Worm (Caenorhabditis elegans) whole organism, mixed stage, embryonic: ENCODE data around the gene msp-50.
A peak's percentile ranks its signal among the peaks of the same experiment; 100 is the strongest.

Source experiments
- bed-3 ChIP-seq: fragments of 200-800 bp; sonication (Bioruptor generic); optimal IDR thresholded peaks from 3 replicates; lab custom pipeline; 2018; ENCODE audit warnings: mild to moderate bottlenecking, missing genetic modification characterization, moderate library complexity, missing compliant biosample characterization
- blmp-1 ChIP-seq: fragments of 150-350 bp; optimal IDR thresholded peaks from 2 replicates; lab custom pipeline; 2014; ENCODE audit warnings: missing biosample characterization, missing genetic modification characterization
- ceh-39 ChIP-seq: fragments of 150-350 bp; optimal IDR thresholded peaks from 2 replicates; lab custom pipeline; 2014; ENCODE audit warnings: missing biosample characterization, missing genetic modification characterization
- ceh-43 ChIP-seq: fragments of 200-800 bp; sonication (Bioruptor generic); optimal IDR thresholded peaks from 2 replicates; lab custom pipeline; 2018; ENCODE audit warnings: mild to moderate bottlenecking, missing genetic modification characterization, moderate library complexity, missing compliant biosample characterization
- ceh-83 ChIP-seq: fragments of 200-800 bp; sonication (Bioruptor generic); optimal IDR thresholded peaks from 2 replicates; lab custom pipeline; 2018; ENCODE audit warnings: mild to moderate bottlenecking, missing genetic modification characterization, missing compliant biosample characterization
- ces-1 ChIP-seq: fragments of 150-350 bp; optimal IDR thresholded peaks from 2 replicates; lab custom pipeline; 2014; ENCODE audit warnings: missing biosample characterization, missing genetic modification reagents, missing genetic modification characterization
- cnd-1 ChIP-seq: fragments of 200-800 bp; sonication (Bioruptor generic); optimal IDR thresholded peaks from 2 replicates; lab custom pipeline; 2018; ENCODE audit warnings: mild to moderate bottlenecking, missing genetic modification characterization, missing compliant biosample characterization
- drap-1 ChIP-seq: fragments of 200-800 bp; sonication (Bioruptor generic); optimal IDR thresholded peaks from 3 replicates; lab custom pipeline; 2018; ENCODE audit warnings: mild to moderate bottlenecking, missing genetic modification characterization, missing compliant biosample characterization
- elt-1 ChIP-seq: sonication (generic microtip); optimal IDR thresholded peaks from 2 replicates; lab custom pipeline; 2017; ENCODE audit warnings: missing genetic modification characterization, mild to moderate bottlenecking, missing compliant biosample characterization, antibody characterized with exemption, moderate library complexity, borderline replicate concordance; ENCODE audit not compliant: insufficient read depth
- elt-3 ChIP-seq: fragments of 150-350 bp; optimal IDR thresholded peaks from 2 replicates; lab custom pipeline; 2014; ENCODE audit warnings: missing biosample characterization, missing genetic modification characterization
- flh-1 ChIP-seq: fragments of 200-800 bp; sonication (Bioruptor generic); optimal IDR thresholded peaks from 2 replicates; lab custom pipeline; 2018; ENCODE audit warnings: mild to moderate bottlenecking, missing genetic modification characterization, moderate library complexity, missing compliant biosample characterization
- ham-2 ChIP-seq: fragments of 200-800 bp; sonication (Bioruptor generic); optimal IDR thresholded peaks from 2 replicates; lab custom pipeline; 2018; ENCODE audit warnings: mild to moderate bottlenecking, missing genetic modification characterization, missing compliant biosample characterization
- hlh-1 ChIP-seq: fragments of 150-350 bp; optimal IDR thresholded peaks from 2 replicates; lab custom pipeline; 2014; ENCODE audit warnings: missing biosample characterization, missing genetic modification reagents, missing genetic modification characterization
- lin-13 ChIP-seq: fragments of 150-350 bp; optimal IDR thresholded peaks from 2 replicates; lab custom pipeline; 2014; ENCODE audit warnings: missing biosample characterization, missing genetic modification characterization
- lin-32 ChIP-seq: fragments of 200-800 bp; sonication (Bioruptor generic); optimal IDR thresholded peaks from 2 replicates; lab custom pipeline; 2018; ENCODE audit warnings: mild to moderate bottlenecking, missing genetic modification characterization, missing compliant biosample characterization
- lsy-2 ChIP-seq: fragments of 150-350 bp; optimal IDR thresholded peaks from 2 replicates; lab custom pipeline; 2014; ENCODE audit warnings: missing biosample characterization, missing genetic modification characterization
- mab-5 ChIP-seq: fragments of 150-350 bp; optimal IDR thresholded peaks from 2 replicates; lab custom pipeline; 2014; ENCODE audit warnings: missing biosample characterization, missing genetic modification characterization
- mep-1 ChIP-seq: fragments of 150-350 bp; optimal IDR thresholded peaks from 2 replicates; lab custom pipeline; 2017; ENCODE audit warnings: missing biosample characterization, missing genetic modification reagents, missing genetic modification characterization, inconsistent platforms
- mls-2 ChIP-seq: sonication (generic microtip); optimal IDR thresholded peaks from 2 replicates; lab custom pipeline; 2016; ENCODE audit warnings: mild to moderate bottlenecking, missing genetic modification characterization, moderate library complexity, missing compliant biosample characterization
- nhr-12 ChIP-seq: fragments of 150-350 bp; optimal IDR thresholded peaks from 2 replicates; lab custom pipeline; 2014; ENCODE audit warnings: missing biosample characterization, missing genetic modification characterization
- nhr-2 ChIP-seq: fragments of 150-350 bp; optimal IDR thresholded peaks from 2 replicates; lab custom pipeline; 2014; ENCODE audit warnings: missing biosample characterization, missing genetic modification characterization
- nhr-237 ChIP-seq: fragments of 150-350 bp; optimal IDR thresholded peaks from 2 replicates; lab custom pipeline; 2014; ENCODE audit warnings: missing biosample characterization, missing genetic modification characterization
- nhr-28 ChIP-seq: fragments of 150-350 bp; optimal IDR thresholded peaks from 2 replicates; lab custom pipeline; 2014; ENCODE audit warnings: missing biosample characterization, missing genetic modification characterization
- nhr-76 ChIP-seq: sonication (generic microtip); optimal IDR thresholded peaks from 2 replicates; lab custom pipeline; 2017; ENCODE audit warnings: missing biosample characterization, missing genetic modification characterization
- pha-4 ChIP-seq: fragments of 150-350 bp; optimal IDR thresholded peaks from 2 replicates; lab custom pipeline; 2018; ENCODE audit warnings: missing biosample characterization, missing genetic modification reagents, missing genetic modification characterization
- sem-2 ChIP-seq: fragments of 200-800 bp; sonication (Bioruptor generic); optimal IDR thresholded peaks from 2 replicates; lab custom pipeline; 2018; ENCODE audit warnings: mild to moderate bottlenecking, missing genetic modification characterization, missing compliant biosample characterization
- sptf-1 ChIP-seq: sonication (generic microtip); optimal IDR thresholded peaks from 2 replicates; lab custom pipeline; 2017; ENCODE audit warnings: mild to moderate bottlenecking, missing genetic modification characterization, moderate library complexity, missing compliant biosample characterization
- unc-120 ChIP-seq: sonication (generic microtip); optimal IDR thresholded peaks from 2 replicates; lab custom pipeline; 2017; ENCODE audit warnings: missing genetic modification characterization, missing compliant biosample characterization; ENCODE audit not compliant: poor library complexity, severe bottlenecking
- unc-39 ChIP-seq: fragments of 150-350 bp; optimal IDR thresholded peaks from 2 replicates; lab custom pipeline; 2014; ENCODE audit warnings: missing biosample characterization, missing genetic modification characterization
- unc-62 ChIP-seq: fragments of 150-350 bp; optimal IDR thresholded peaks from 2 replicates; lab custom pipeline; 2014; ENCODE audit warnings: missing biosample characterization, missing genetic modification reagents, missing genetic modification characterization
- zip-8 ChIP-seq: fragments of 150-350 bp; optimal IDR thresholded peaks from 2 replicates; lab custom pipeline; 2014; ENCODE audit warnings: missing biosample characterization, missing genetic modification characterization
- ztf-11 ChIP-seq: fragments of 150-350 bp; optimal IDR thresholded peaks from 2 replicates; lab custom pipeline; 2014; ENCODE audit warnings: missing biosample characterization, missing genetic modification characterization

Gene msp-50

ce11 chrII:5181497-5181896 lies 18.1 kb upstream of the msp-50 start:
- TF ChIP-seq hlh-1 (tag; lab: Kevin White, UChicago) (peak; percentile 40), unc-120 (tag; lab: Kevin White, UChicago) (peak; percentile 80), flh-1 (GFP tag; lab: Kevin White, UChicago) (no peak), sem-2 (GFP tag; lab: Kevin White, UChicago) (no peak), bed-3 (GFP tag; lab: Kevin White, UChicago) (no peak), unc-62 (peak; percentile 75), nhr-2 (peak; percentile 75), blmp-1 (tag; lab: Kevin White, UChicago) (no peak), nhr-76 (tag; lab: Kevin White, UChicago) (no peak), pha-4 (tag; lab: Kevin White, UChicago) (no peak), ceh-43 (GFP tag; lab: Kevin White, UChicago) (no peak), nhr-237 (tag; lab: Kevin White, UChicago) (no peak), ces-1 (GFP tag; lab: Kevin White, UChicago) (peak; percentile 71), nhr-28 (tag; lab: Kevin White, UChicago) (no peak), mls-2 (tag; lab: Kevin White, UChicago) (peak; percentile 57), ceh-83 (GFP tag; lab: Kevin White, UChicago) (no peak), drap-1 (GFP tag; lab: Kevin White, UChicago) (peak; percentile 71), unc-39 (tag; lab: Kevin White, UChicago) (no peak), ceh-39 (tag; lab: Kevin White, UChicago) (no peak), lsy-2 (peak; percentile 17), elt-1 (tag; lab: Kevin White, UChicago) (peak; percentile 76), elt-3 (tag; lab: Kevin White, UChicago) (peak; percentile 58), ham-2 (peak; percentile 35), ztf-11 (tag; lab: Kevin White, UChicago) (peak; percentile 34), sptf-1 (peak; percentile 48), lin-32 (GFP tag; lab: Kevin White, UChicago) (no peak), cnd-1 (peak; percentile 64), mep-1 (peak; percentile 55), nhr-12 (no peak)

- TF ChIP-seq nhr-76 (tag; lab: Kevin White, UChicago), result no peak
- peak; percentile 52 for TF ChIP-seq unc-62
- TF ChIP-seq hlh-1 (tag; lab: Kevin White, UChicago), result peak; percentile 90
Observed at ce11 chrII:5182451-5182850, 17.1 kb upstream of the msp-50 start.

ce11 chrII:5183207-5183606 lies 16.4 kb upstream of the msp-50 start:
- no peak for TF ChIP-seq bed-3 (GFP tag; lab: Kevin White, UChicago)
- no peak for TF ChIP-seq ztf-11 (tag; lab: Kevin White, UChicago)
- TF ChIP-seq elt-3 (tag; lab: Kevin White, UChicago), result no peak
- no peak for TF ChIP-seq mep-1
- no peak for TF ChIP-seq unc-39 (tag; lab: Kevin White, UChicago)
- TF ChIP-seq lsy-2, result no peak
- no peak for TF ChIP-seq cnd-1
- TF ChIP-seq mab-5 (tag; lab: Kevin White, UChicago), result no peak
- TF ChIP-seq lin-13, result no peak
- TF ChIP-seq ceh-39 (tag; lab: Kevin White, UChicago), result no peak
- no peak for TF ChIP-seq sem-2 (GFP tag; lab: Kevin White, UChicago)
- no peak for TF ChIP-seq mls-2 (tag; lab: Kevin White, UChicago)
- TF ChIP-seq unc-62, result no peak

ce11 chrII:5184661-5185545 lies 14.7 kb upstream of the msp-50 start:
- TF ChIP-seq cnd-1 (no peak), bed-3 (GFP tag; lab: Kevin White, UChicago) (no peak), blmp-1 (tag; lab: Kevin White, UChicago) (no peak), lin-13 (no peak), lin-32 (GFP tag; lab: Kevin White, UChicago) (no peak), mep-1 (no peak), mab-5 (tag; lab: Kevin White, UChicago) (no peak), nhr-2 (no peak), sptf-1 (no peak), hlh-1 (tag; lab: Kevin White, UChicago) (no peak), nhr-28 (tag; lab: Kevin White, UChicago) (no peak), unc-120 (tag; lab: Kevin White, UChicago) (no peak), ces-1 (GFP tag; lab: Kevin White, UChicago) (no peak), zip-8 (tag; lab: Kevin White, UChicago) (no peak), lsy-2 (no peak), sem-2 (GFP tag; lab: Kevin White, UChicago) (no peak), unc-39 (tag; lab: Kevin White, UChicago) (no peak), ceh-43 (GFP tag; lab: Kevin White, UChicago) (no peak)
- TF ChIP-seq, all 35 proteins: peak for 0
